Worm (Caenorhabditis elegans): ENCODE data around the gene exc-5.
A peak's percentile ranks its signal among the peaks of the same experiment; 100 is the strongest.
"Not testable (repeated sequence)": the region's sequence is repeated elsewhere in the genome, so short reads cannot be mapped to it uniquely, and the experiment has no call there.

exc-5 gene

DNA sequence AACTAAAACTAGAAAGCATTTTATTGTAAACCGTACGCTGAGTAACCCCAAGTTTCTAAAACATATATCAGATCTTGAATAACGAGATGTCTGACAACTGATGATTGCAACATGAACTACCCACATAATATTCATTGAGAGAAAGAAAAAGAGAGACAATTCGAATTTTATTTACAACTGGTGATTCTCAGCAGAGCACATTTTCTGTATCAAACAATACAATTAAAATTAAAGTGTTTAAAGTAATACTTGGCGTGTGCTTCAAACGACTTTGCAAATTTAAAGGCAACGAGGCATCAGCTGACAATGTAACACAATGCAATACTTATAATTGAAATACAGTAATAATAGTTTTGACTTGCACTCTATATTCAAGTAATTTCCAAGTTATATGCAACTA is 25.4 kb downstream of the exc-5 start, which contains the start of gene C33D9.10:
C33D9.10 (minus strand) TSS at position 101 of the 400 bp plus-strand sequence.
- not testable (repeated sequence) for TF ChIP-seq ceh-36 (tag; optimal IDR thresholded peaks at IDR 0.05); ets-7 (tag; optimal IDR thresholded peaks at IDR 0.05); sea-1 (GFP tag; conservative IDR thresholded peaks at IDR 0.05)

DNA sequence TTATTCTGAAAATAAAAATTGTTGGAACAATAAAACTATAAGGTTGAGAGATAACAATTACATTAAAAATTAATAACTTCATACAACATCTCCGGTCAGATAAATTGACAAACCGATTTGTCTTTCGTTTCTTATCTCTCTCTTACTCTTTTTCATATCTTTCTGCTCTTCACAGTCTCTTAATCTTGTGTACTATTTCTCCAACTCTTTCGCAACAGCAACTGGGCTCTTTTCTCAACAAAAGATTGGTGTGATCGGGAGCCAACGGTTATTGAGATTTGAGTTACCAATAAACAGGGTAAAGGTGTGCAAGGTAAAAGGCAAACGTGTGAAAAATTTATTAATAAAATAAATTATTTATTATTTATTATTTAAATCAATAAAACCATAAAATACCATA is 26.8 kb downstream of the exc-5 start, which contains the start of gene C33D9.8:
C33D9.8 (minus strand) TSS at position 99 of the 400 bp plus-strand sequence.
- no peak for TF ChIP-seq ceh-36 (tag; optimal IDR thresholded peaks at IDR 0.05)
- no peak for TF ChIP-seq ets-7 (tag; optimal IDR thresholded peaks at IDR 0.05)
- no peak for TF ChIP-seq tra-4 (tag; optimal IDR thresholded peaks at IDR 0.05)
- TF ChIP-seq B0310.2 (tag; optimal IDR thresholded peaks at IDR 0.05), result no peak
- no peak for TF ChIP-seq hnd-1 (tag; optimal IDR thresholded peaks at IDR 0.05)
- TF ChIP-seq ama-1 (optimal IDR thresholded peaks at IDR 0.05), result no peak
- no peak for TF ChIP-seq scrt-1 (GFP tag; IDR thresholded peaks at IDR 0.05)
- TF ChIP-seq hmg-4 (GFP tag; optimal IDR thresholded peaks at IDR 0.05), result no peak
- no peak for TF ChIP-seq sea-1 (GFP tag; conservative IDR thresholded peaks at IDR 0.05)
- TF ChIP-seq tbx-11 (GFP tag; IDR thresholded peaks at IDR 0.05), result no peak
- no peak for TF ChIP-seq F13C5.2 (tag; optimal IDR thresholded peaks at IDR 0.05)

- TF ChIP-seq scrt-1 (GFP tag; IDR thresholded peaks at IDR 0.05) (no peak), ceh-36 (tag; optimal IDR thresholded peaks at IDR 0.05) (no peak), tbx-37 (GFP tag; conservative IDR thresholded peaks at IDR 0.05) (no peak), aly-1 (tag; optimal IDR thresholded peaks at IDR 0.05) (no peak), tra-4 (tag; optimal IDR thresholded peaks at IDR 0.05) (no peak), ets-7 (tag; optimal IDR thresholded peaks at IDR 0.05) (no peak), pes-1 (GFP tag; IDR thresholded peaks at IDR 0.05) (no peak), F13C5.2 (tag; optimal IDR thresholded peaks at IDR 0.05) (no peak), ceh-13 (GFP tag; optimal IDR thresholded peaks at IDR 0.05) (no peak), hnd-1 (tag; optimal IDR thresholded peaks at IDR 0.05) (no peak), hmg-4 (GFP tag; optimal IDR thresholded peaks at IDR 0.05) (no peak), flt-1 (GFP tag; IDR thresholded peaks at IDR 0.05) (no peak), sea-1 (GFP tag; conservative IDR thresholded peaks at IDR 0.05) (no peak), hmbx-1 (tag; optimal IDR thresholded peaks at IDR 0.05) (no peak), ama-1 (optimal IDR thresholded peaks at IDR 0.05) (no peak), B0310.2 (tag; optimal IDR thresholded peaks at IDR 0.05) (no peak), tbx-11 (GFP tag; IDR thresholded peaks at IDR 0.05) (no peak)
Measured at ce11 chrIV:8784855-8785327, 28.6 kb downstream of the exc-5 start, which contains the start of gene C33D9.13. Gene C33D9.13 (minus strand): TSS chrIV:8785277.

ce11 chrIV:8782172-8782571 is 31.3 kb downstream of the exc-5 start:
- TF ChIP-seq flt-1 (GFP tag; IDR thresholded peaks at IDR 0.05) (0 out of 2 replicates have a peak, but pooled peaks have one; percentile 6), hmg-4 (GFP tag; optimal IDR thresholded peaks at IDR 0.05) (peak; percentile 96), tbx-37 (GFP tag; conservative IDR thresholded peaks at IDR 0.05) (no peak), aly-1 (tag; optimal IDR thresholded peaks at IDR 0.05) (peak; percentile 35), F13C5.2 (tag; optimal IDR thresholded peaks at IDR 0.05) (peak; percentile 33), sea-1 (GFP tag; conservative IDR thresholded peaks at IDR 0.05) (0 out of 2 replicates have a peak, but pooled peaks have one; percentile 23), pes-1 (GFP tag; IDR thresholded peaks at IDR 0.05) (no peak), scrt-1 (GFP tag; IDR thresholded peaks at IDR 0.05) (0 out of 2 replicates have a peak, but pooled peaks have one; percentile 31)

ce11 chrIV:8778045-8778444 is 35.4 kb downstream of the exc-5 start, which contains the start of gene C33D9.6:
Gene C33D9.6 (minus strand): TSS chrIV:8778145.
- no peak for TF ChIP-seq ets-7 (tag; optimal IDR thresholded peaks at IDR 0.05)
- no peak for TF ChIP-seq ama-1 (optimal IDR thresholded peaks at IDR 0.05)

DNA sequence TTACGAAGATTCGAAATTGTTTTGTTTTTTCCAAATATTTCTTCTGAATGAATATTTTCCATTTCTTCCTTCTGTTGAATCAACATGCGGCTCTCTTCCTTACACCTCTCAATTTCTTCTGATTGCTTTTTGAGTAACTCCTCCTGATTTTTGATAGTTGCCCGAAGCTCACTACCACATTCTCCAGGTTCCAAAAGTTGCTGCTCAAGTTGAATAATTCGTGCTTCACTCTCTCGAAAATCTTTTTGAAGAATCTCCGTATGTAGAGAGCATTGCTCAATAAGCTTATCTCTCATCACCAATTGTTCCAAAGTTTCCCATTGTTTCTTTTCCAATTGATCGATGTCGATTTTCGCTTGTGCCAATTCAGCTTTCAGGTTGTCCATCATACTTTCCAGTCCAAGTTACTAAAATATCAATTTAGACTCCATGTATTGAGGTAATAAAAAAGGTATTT is 40.6 kb downstream of the exc-5 start, which contains the start of gene F20C5.6:
F20C5.6 (minus strand) TSS at position 407 of the 457 bp plus-strand sequence.
- TF ChIP-seq B0310.2 (tag; optimal IDR thresholded peaks at IDR 0.05) (no peak), ama-1 (optimal IDR thresholded peaks at IDR 0.05) (peak; percentile 93), tra-4 (tag; optimal IDR thresholded peaks at IDR 0.05) (no peak), ets-7 (tag; optimal IDR thresholded peaks at IDR 0.05) (no peak), scrt-1 (GFP tag; IDR thresholded peaks at IDR 0.05) (no peak)

ce11 chrIV:8769539-8769938 is 43.9 kb downstream of the exc-5 start, which contains the start of gene F20C5.5:
Gene F20C5.5 (minus strand): TSS chrIV:8769639.
- TF ChIP-seq ets-7 (tag; optimal IDR thresholded peaks at IDR 0.05) (no peak), ceh-36 (tag; optimal IDR thresholded peaks at IDR 0.05) (no peak), ama-1 (optimal IDR thresholded peaks at IDR 0.05) (no peak), aly-1 (tag; optimal IDR thresholded peaks at IDR 0.05) (no peak), flt-1 (GFP tag; IDR thresholded peaks at IDR 0.05) (no peak), scrt-1 (GFP tag; IDR thresholded peaks at IDR 0.05) (no peak), tbx-11 (GFP tag; IDR thresholded peaks at IDR 0.05) (no peak), tra-4 (tag; optimal IDR thresholded peaks at IDR 0.05) (no peak), pes-1 (GFP tag; IDR thresholded peaks at IDR 0.05) (no peak), hmg-4 (GFP tag; optimal IDR thresholded peaks at IDR 0.05) (no peak)

DNA sequence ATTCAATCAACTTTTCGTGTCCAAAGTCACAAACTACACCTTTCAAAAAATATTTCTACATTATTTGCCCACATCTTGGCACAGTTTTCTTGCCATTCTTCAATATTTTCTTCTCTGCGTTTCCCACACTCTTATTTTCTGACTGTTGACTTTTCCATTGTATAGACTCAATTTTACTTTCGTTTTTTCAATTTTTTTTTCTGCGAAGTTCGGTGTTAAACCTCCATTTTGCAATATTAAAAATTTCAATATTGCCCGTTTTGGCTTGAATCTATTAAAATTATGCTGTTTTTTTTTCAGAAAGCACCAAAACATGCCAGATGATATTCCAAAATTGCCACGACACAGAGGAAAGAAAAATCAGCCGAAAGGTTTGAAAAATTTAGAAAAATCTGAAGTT is 48.9 kb downstream of the exc-5 start, which contains the start of gene cdc-50.B:
cdc-50.B (plus strand) TSS at position 301 of the 400 bp plus-strand sequence.
- TF ChIP-seq scrt-1 (GFP tag; IDR thresholded peaks at IDR 0.05) (no peak), ceh-13 (GFP tag; optimal IDR thresholded peaks at IDR 0.05) (no peak), tbx-11 (GFP tag; IDR thresholded peaks at IDR 0.05) (no peak), ama-1 (optimal IDR thresholded peaks at IDR 0.05) (no peak)
